Fruit fly (Drosophila melanogaster) whole organism, embryonic: ENCODE measurements around the gene Kat60.

Experiments
- Adf1 ChIP-seq: fragments of 200-800 bp; sonication (Bioruptor generic); IDR thresholded peaks from 2 replicates; pipeline ENCODE4 v1.3.6; 2022; ENCODE audit warnings: missing biosample characterization, missing genetic modification characterization
- CG10209 ChIP-seq: fragments of 200-800 bp; sonication (Bioruptor generic); optimal IDR thresholded peaks from 3 replicates; lab custom pipeline; 2017; ENCODE audit warnings: missing biosample characterization, mild to moderate bottlenecking, missing genetic modification characterization, missing genetic modification reagents
- CG11695 ChIP-seq: fragments of 200-800 bp; sonication (Bioruptor generic); IDR thresholded peaks from 3 replicates; pipeline ENCODE4 v1.3.6; 2022; ENCODE audit warnings: missing biosample characterization, missing genetic modification characterization
- CG15073 ChIP-seq: fragments of 200-800 bp; sonication (Bioruptor generic); optimal IDR thresholded peaks from 2 replicates; lab custom pipeline; 2016; ENCODE audit warnings: missing biosample characterization, missing genetic modification characterization
- CG17359 ChIP-seq: fragments of 200-800 bp; sonication (Bioruptor generic); optimal IDR thresholded peaks from 3 replicates; lab custom pipeline; 2018; ENCODE audit warnings: missing biosample characterization, mild to moderate bottlenecking, missing genetic modification characterization, moderate library complexity
- CG8089 ChIP-seq: fragments of 200-800 bp; sonication (Bioruptor generic); optimal IDR thresholded peaks from 3 replicates; lab custom pipeline; 2016; ENCODE audit warnings: missing biosample characterization, missing genetic modification characterization
- Fer2 ChIP-seq: fragments of 200-800 bp; sonication (Bioruptor generic); optimal IDR thresholded peaks from 2 replicates; lab custom pipeline; 2018; ENCODE audit warnings: missing biosample characterization, mild to moderate bottlenecking, missing genetic modification characterization, moderate library complexity
- Sox102F ChIP-seq: fragments of 200-800 bp; sonication (Bioruptor generic); optimal IDR thresholded peaks from 2 replicates; lab custom pipeline; 2018; ENCODE audit warnings: missing biosample characterization, mild to moderate bottlenecking, missing genetic modification characterization, moderate library complexity
- dimm ChIP-seq: fragments of 200-800 bp; sonication (Bioruptor generic); IDR thresholded peaks from 2 replicates; pipeline ENCODE4 v1.3.6; 2022; ENCODE audit warnings: missing biosample characterization, missing genetic modification characterization
- fd102C ChIP-seq: fragments of 200-800 bp; sonication (Bioruptor generic); optimal IDR thresholded peaks from 2 replicates; lab custom pipeline; 2018; ENCODE audit warnings: missing biosample characterization, mild to moderate bottlenecking, missing genetic modification characterization, moderate library complexity
- run ChIP-seq: fragments of 200-800 bp; sonication (Bioruptor generic); optimal IDR thresholded peaks from 3 replicates; lab custom pipeline; 2018; ENCODE audit warnings: missing biosample characterization, mild to moderate bottlenecking, missing genetic modification characterization

DNA sequence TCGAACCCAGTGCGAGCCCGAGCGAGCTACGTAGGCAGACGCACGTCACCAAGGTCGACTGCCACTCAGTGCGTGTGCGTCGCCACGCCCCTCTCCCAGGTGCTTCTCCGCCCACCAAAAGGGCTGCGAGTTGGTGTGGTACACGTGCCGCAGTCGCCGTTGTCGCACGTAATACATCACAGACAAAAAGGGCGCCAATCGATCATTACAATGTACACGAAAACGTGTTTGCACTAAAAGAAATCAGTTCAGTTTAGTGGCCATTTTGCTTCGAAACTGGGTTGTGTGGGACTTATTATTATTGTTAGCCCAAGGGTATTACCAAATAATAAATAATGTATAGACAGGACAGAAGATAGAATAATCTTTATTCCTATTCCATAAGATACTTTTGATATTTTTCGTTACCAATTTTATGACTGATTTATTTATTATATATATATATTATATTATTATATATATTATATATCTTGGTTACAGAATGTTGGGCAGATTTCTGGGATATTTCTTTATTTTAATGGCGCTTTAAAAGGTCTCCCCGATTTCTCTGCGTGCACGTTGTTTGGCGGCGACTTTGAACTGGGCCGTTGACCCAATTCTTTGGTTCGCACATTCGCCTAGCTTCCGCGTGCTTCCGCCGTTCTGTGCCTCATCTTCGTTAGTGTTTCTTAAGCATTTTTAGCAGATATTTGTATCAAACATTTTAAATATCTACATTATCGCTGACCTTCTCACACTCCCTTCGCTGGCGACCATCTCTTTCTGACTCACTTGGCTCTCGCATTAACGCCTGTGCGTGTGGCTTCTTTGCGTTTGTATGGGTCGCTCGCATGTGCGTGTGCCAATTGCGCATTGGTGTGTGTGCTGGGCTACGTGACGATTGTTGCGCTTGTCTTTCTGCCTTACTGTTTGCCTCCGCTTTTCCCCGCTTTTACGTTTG is 31.6 kb upstream of the Kat60 start:
- TF ChIP-seq CG10209 (peak; percentile 91), run (tag; lab: Kevin White, UChicago) (peak; percentile 72), CG8089 (no peak), Sox102F (GFP tag; lab: Kevin White, UChicago) (peak; percentile 86), CG11695 (GFP tag; lab: Robert Waterston, UW) (peak; percentile 90), Adf1 (GFP tag; lab: Robert Waterston, UW) (peak; percentile 39), Fer2 (peak; percentile 61), fd102C (GFP tag; lab: Kevin White, UChicago) (no peak), CG17359 (tag; lab: Kevin White, UChicago) (peak; percentile 85), dimm (GFP tag; lab: Robert Waterston, UW) (peak; percentile 44), CG15073 (GFP tag; lab: Kevin White, UChicago) (no peak)
